Fruit fly (Drosophila melanogaster) Kc167 (cell line): Measurements from ENCODE around the gene ATPsynB.

Experiments
- Myc ChIP-seq: fragments of >200 bp; optimal IDR thresholded peaks from 2 replicates; lab custom pipeline; 2017; ENCODE audit warnings: missing external identifiers
- h ChIP-seq: fragments of >200 bp; optimal IDR thresholded peaks from 3 replicates; lab custom pipeline; 2018; ENCODE audit warnings: missing external identifiers
- insv ChIP-seq: fragments of >200 bp; optimal IDR thresholded peaks from 3 replicates; lab custom pipeline; 2018; ENCODE audit warnings: missing external identifiers

dm6 chr3L:9717839-9718238, 12.0 kb upstream of the ATPsynB start:
- TF ChIP-seq insv (lab: Kevin White, UChicago) (no peak), h (no peak), Myc (lab: Kevin White, UChicago) (no peak)
